Worm (Caenorhabditis elegans) whole organism, L4/young adult: ENCODE results near the gene K07D4.6.

Source experiments
- W03F9.2 ChIP-seq: fragments of 150-350 bp; optimal IDR thresholded peaks from 2 replicates; lab custom pipeline; 2014; ENCODE audit warnings: missing biosample characterization, missing genetic modification characterization
- dao-5 ChIP-seq: sonication (generic microtip); optimal IDR thresholded peaks from 2 replicates; lab custom pipeline; 2016; ENCODE audit warnings: missing genotype, missing genetic modification characterization, moderate library complexity, missing compliant biosample characterization
- him-1 ChIP-seq: sonication (generic microtip); optimal IDR thresholded peaks from 2 replicates; lab custom pipeline; 2016; ENCODE audit warnings: missing genotype, missing genetic modification reagents, missing genetic modification characterization, missing compliant biosample characterization

DNA sequence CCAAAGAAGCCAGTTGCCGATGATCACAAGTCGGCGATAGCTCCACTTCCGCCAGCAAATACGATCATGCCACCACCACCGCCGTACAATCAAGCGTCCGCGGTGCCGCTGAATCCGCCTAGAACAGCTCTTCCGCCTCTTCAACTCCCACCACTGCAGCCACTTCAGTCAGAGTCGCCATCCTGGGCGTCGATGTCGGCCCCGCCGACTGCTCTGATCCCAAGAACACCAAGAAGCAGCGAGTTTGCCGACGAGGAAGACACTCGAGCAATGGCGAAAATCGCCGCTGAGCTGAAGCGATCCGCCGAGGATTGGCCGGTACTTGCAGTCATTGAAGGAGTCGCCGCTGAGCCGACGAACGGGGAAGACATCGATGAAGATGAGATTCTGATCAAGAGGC lies 50.4 kb downstream of the K07D4.6 start:
- TF ChIP-seq dao-5 (tag; lab: Kevin White, UChicago) (no peak), him-1 (tag; lab: Kevin White, UChicago) (no peak), W03F9.2 (no peak)
